Worm (Caenorhabditis elegans): Measurements from ENCODE around the gene fkb-1.

DNA sequence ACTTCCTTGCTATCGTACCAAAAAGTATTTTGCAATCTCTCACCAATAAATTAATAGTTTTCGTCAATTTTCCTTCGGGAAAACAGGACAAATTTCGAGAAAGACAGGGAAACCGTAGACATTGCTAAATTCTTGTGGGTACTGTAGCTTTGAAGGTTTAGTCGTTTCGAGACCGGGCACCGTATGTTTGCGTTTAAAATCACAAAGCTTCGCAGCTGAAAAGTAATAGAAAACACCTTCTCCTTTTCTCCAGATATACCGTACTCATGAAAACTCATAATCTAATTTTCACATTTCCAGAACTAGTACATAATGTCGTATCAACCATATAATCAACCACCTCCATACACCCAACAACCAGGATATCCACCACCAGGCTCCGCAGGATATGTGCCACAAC lies 27.4 kb upstream of the fkb-1 start, which contains the start of gene F13H10.6:
- TF ChIP-seq ceh-31 (tag; optimal IDR thresholded peaks at IDR 0.05) (no peak), ceh-18 (tag; optimal IDR thresholded peaks at IDR 0.05) (no peak), pqm-1 (tag; optimal IDR thresholded peaks at IDR 0.05) (no peak), C08G9.2 (tag; optimal IDR thresholded peaks at IDR 0.05) (no peak)

Measured in whole organism, late embryonic.